Worm (Caenorhabditis elegans): Measurements from ENCODE around the gene Y22F5A.11.

Y22F5A.11 gene

ce11 chrV:10285853-10286252 is 10.4 kb upstream of the Y22F5A.11 start:
- no peak for TF ChIP-seq him-1 (tag; optimal IDR thresholded peaks at IDR 0.05)
- no peak for TF ChIP-seq dao-5 (tag; optimal IDR thresholded peaks at IDR 0.05)
- TF ChIP-seq W03F9.2 (tag; optimal IDR thresholded peaks at IDR 0.05): no peak

- TF ChIP-seq him-1 (tag; optimal IDR thresholded peaks at IDR 0.05) (no peak), dao-5 (tag; optimal IDR thresholded peaks at IDR 0.05) (no peak), W03F9.2 (tag; optimal IDR thresholded peaks at IDR 0.05) (no peak)
Measured at ce11 chrV:10283444-10283843, 8.0 kb upstream of the Y22F5A.11 start, which contains the start of gene lys-3. Gene lys-3, minus strand, starts transcription at chrV:10283544.

ce11 chrV:10281374-10281773 is 5.9 kb upstream of the Y22F5A.11 start, which contains the start of gene lys-2:
Gene lys-2, minus strand, starts transcription at chrV:10281474.
- TF ChIP-seq him-1 (tag; optimal IDR thresholded peaks at IDR 0.05) (no peak), dao-5 (tag; optimal IDR thresholded peaks at IDR 0.05) (no peak), W03F9.2 (tag; optimal IDR thresholded peaks at IDR 0.05) (no peak)

ce11 chrV:10280112-10280511 is 4.7 kb upstream of the Y22F5A.11 start:
- TF ChIP-seq dao-5 (tag; optimal IDR thresholded peaks at IDR 0.05): no peak
- no peak for TF ChIP-seq W03F9.2 (tag; optimal IDR thresholded peaks at IDR 0.05)
- no peak for TF ChIP-seq him-1 (tag; optimal IDR thresholded peaks at IDR 0.05)

ce11 chrV:10277579-10277978 is 2.1 kb upstream of the Y22F5A.11 start, which contains the start of gene lys-1:
Gene lys-1, plus strand, starts transcription at chrV:10277904.
- TF ChIP-seq him-1 (tag; optimal IDR thresholded peaks at IDR 0.05) (no peak), dao-5 (tag; optimal IDR thresholded peaks at IDR 0.05) (no peak), W03F9.2 (tag; optimal IDR thresholded peaks at IDR 0.05) (no peak)

- no peak for TF ChIP-seq him-1 (tag; optimal IDR thresholded peaks at IDR 0.05)
- no peak for TF ChIP-seq dao-5 (tag; optimal IDR thresholded peaks at IDR 0.05)
- TF ChIP-seq W03F9.2 (tag; optimal IDR thresholded peaks at IDR 0.05): no peak
Measured at ce11 chrV:10276038-10276437, 592 bp upstream of the Y22F5A.11 start.

ce11 chrV:10273837-10274236 is 1.6 kb downstream of the Y22F5A.11 start:
- no peak for TF ChIP-seq dao-5 (tag; optimal IDR thresholded peaks at IDR 0.05)
- TF ChIP-seq him-1 (tag; optimal IDR thresholded peaks at IDR 0.05): peak; percentile 46

- TF ChIP-seq W03F9.2 (tag; optimal IDR thresholded peaks at IDR 0.05) (no peak), him-1 (tag; optimal IDR thresholded peaks at IDR 0.05) (no peak), dao-5 (tag; optimal IDR thresholded peaks at IDR 0.05) (no peak)
Measured at ce11 chrV:10270214-10270613, 5.2 kb downstream of the Y22F5A.11 start, which contains the start of gene ric-4. Gene ric-4, minus strand, starts transcription at chrV:10270314.

- TF ChIP-seq W03F9.2 (tag; optimal IDR thresholded peaks at IDR 0.05) (no peak), dao-5 (tag; optimal IDR thresholded peaks at IDR 0.05) (no peak), him-1 (tag; optimal IDR thresholded peaks at IDR 0.05) (no peak)
Measured at ce11 chrV:10266050-10266449, 9.4 kb downstream of the Y22F5A.11 start.

ce11 chrV:10265019-10265418 is 10.4 kb downstream of the Y22F5A.11 start:
- no peak for TF ChIP-seq W03F9.2 (tag; optimal IDR thresholded peaks at IDR 0.05)
- TF ChIP-seq dao-5 (tag; optimal IDR thresholded peaks at IDR 0.05): no peak
- TF ChIP-seq him-1 (tag; optimal IDR thresholded peaks at IDR 0.05): no peak

- TF ChIP-seq dao-5 (tag; optimal IDR thresholded peaks at IDR 0.05) (no peak), him-1 (tag; optimal IDR thresholded peaks at IDR 0.05) (peak; percentile 15), W03F9.2 (tag; optimal IDR thresholded peaks at IDR 0.05) (no peak)
Measured at ce11 chrV:10260460-10260859, 15.0 kb downstream of the Y22F5A.11 start, which contains the start of gene sri-18. Gene sri-18, minus strand, starts transcription at chrV:10260560.

ce11 chrV:10256050-10256449 is 19.4 kb downstream of the Y22F5A.11 start, which contains the start of gene nhr-232:
Gene nhr-232, plus strand, starts transcription at chrV:10256170.
- TF ChIP-seq W03F9.2 (tag; optimal IDR thresholded peaks at IDR 0.05) (no peak), dao-5 (tag; optimal IDR thresholded peaks at IDR 0.05) (no peak), him-1 (tag; optimal IDR thresholded peaks at IDR 0.05) (no peak)

- TF ChIP-seq him-1 (tag; optimal IDR thresholded peaks at IDR 0.05) (no peak), W03F9.2 (tag; optimal IDR thresholded peaks at IDR 0.05) (no peak), dao-5 (tag; optimal IDR thresholded peaks at IDR 0.05) (no peak)
Measured at ce11 chrV:10255005-10255472, 20.4 kb downstream of the Y22F5A.11 start, which contains the start of gene rop-1. Gene rop-1, minus strand, starts transcription at chrV:10255055.

ce11 chrV:10252682-10253081 is 22.8 kb downstream of the Y22F5A.11 start:
- TF ChIP-seq dao-5 (tag; optimal IDR thresholded peaks at IDR 0.05) (no peak), him-1 (tag; optimal IDR thresholded peaks at IDR 0.05) (no peak), W03F9.2 (tag; optimal IDR thresholded peaks at IDR 0.05) (no peak)

ce11 chrV:10249515-10249914 is 25.9 kb downstream of the Y22F5A.11 start:
- TF ChIP-seq him-1 (tag; optimal IDR thresholded peaks at IDR 0.05): no peak
- TF ChIP-seq dao-5 (tag; optimal IDR thresholded peaks at IDR 0.05): no peak
- TF ChIP-seq W03F9.2 (tag; optimal IDR thresholded peaks at IDR 0.05): no peak

Measured in whole organism, L4/young adult.